Worm (Caenorhabditis elegans) whole organism, young adult: ENCODE measurements around the gene EEED8.3.

Source experiments
- F23B12.7 ChIP-seq: sonication (generic microtip); optimal IDR thresholded peaks from 2 replicates; lab custom pipeline; 2017; ENCODE audit warnings: missing genetic modification characterization, mild to moderate bottlenecking, missing compliant biosample characterization, antibody characterized with exemption, moderate library complexity; ENCODE audit not compliant: insufficient read depth
- K11D2.4 ChIP-seq: fragments of 200-800 bp; sonication (Bioruptor generic); IDR thresholded peaks from 2 replicates; pipeline ENCODE4 v1.3.6; 2022; ENCODE audit warnings: missing genetic modification reagents, missing genetic modification characterization, missing compliant biosample characterization
- ZK185.1 ChIP-seq: sonication (generic microtip); optimal IDR thresholded peaks from 2 replicates; lab custom pipeline; 2016; ENCODE audit warnings: mild to moderate bottlenecking, missing genetic modification characterization, missing compliant biosample characterization; ENCODE audit not compliant: poor library complexity, severe bottlenecking
- die-1 ChIP-seq: sonication (generic microtip); optimal IDR thresholded peaks from 2 replicates; lab custom pipeline; 2016; ENCODE audit warnings: missing genotype, mild to moderate bottlenecking, missing genetic modification characterization, missing compliant biosample characterization
- gei-17 ChIP-seq: fragments of 200-800 bp; sonication (Bioruptor generic); optimal IDR thresholded peaks from 2 replicates; lab custom pipeline; 2018; ENCODE audit warnings: mild to moderate bottlenecking, missing genetic modification characterization, missing compliant biosample characterization
- lin-26 ChIP-seq: fragments of 200-800 bp; sonication (Bioruptor generic); IDR thresholded peaks from 2 replicates; pipeline ENCODE4 v1.3.6; 2022; ENCODE audit warnings: missing genetic modification reagents, missing genetic modification characterization, missing compliant biosample characterization
- nfyb-1 ChIP-seq: fragments of 200-800 bp; sonication (Bioruptor generic); IDR thresholded peaks from 2 replicates; pipeline ENCODE4 v1.3.6; 2022; ENCODE audit warnings: missing genetic modification reagents, missing genetic modification characterization, missing compliant biosample characterization
- nhr-179 ChIP-seq: sonication (generic microtip); optimal IDR thresholded peaks from 2 replicates; lab custom pipeline; 2016; ENCODE audit warnings: mild to moderate bottlenecking, missing genetic modification characterization, missing compliant biosample characterization

ce11 chrII:5414040-5414439 is at the start of gene EEED8.3, which contains the start of gene EEED8.14:
- TF ChIP-seq F23B12.7 (tag; lab: Kevin White, UChicago) (no peak), lin-26 (GFP tag; lab: Robert Waterston, UW) (no peak), ZK185.1 (tag; lab: Kevin White, UChicago) (no peak), nhr-179 (tag; lab: Kevin White, UChicago) (no peak), die-1 (no peak), K11D2.4 (GFP tag; lab: Robert Waterston, UW) (no peak), nfyb-1 (GFP tag; lab: Robert Waterston, UW) (no peak), gei-17 (no peak)
